Worm (Caenorhabditis elegans) whole organism, early embryonic: ENCODE measurements around the gene T21E8.4.

Experiments
- B0310.2 ChIP-seq: sonication (generic microtip); optimal IDR thresholded peaks from 2 replicates; lab custom pipeline; 2016; ENCODE audit warnings: mild to moderate bottlenecking, missing genetic modification characterization, missing compliant biosample characterization
- F13C5.2 ChIP-seq: sonication (generic microtip); optimal IDR thresholded peaks from 2 replicates; lab custom pipeline; 2017; ENCODE audit warnings: mild to moderate bottlenecking, missing genetic modification characterization, inconsistent platforms, missing compliant biosample characterization
- aly-1 ChIP-seq: sonication (generic microtip); optimal IDR thresholded peaks from 2 replicates; lab custom pipeline; 2016; ENCODE audit warnings: missing genetic modification characterization, missing compliant biosample characterization
- ama-1 ChIP-seq: fragments of 150-350 bp; optimal IDR thresholded peaks from 2 replicates; lab custom pipeline; 2014
- ceh-13 ChIP-seq: fragments of 200-800 bp; sonication (Bioruptor generic); optimal IDR thresholded peaks from 2 replicates; lab custom pipeline; 2018; ENCODE audit warnings: mild to moderate bottlenecking, missing genetic modification characterization, missing compliant biosample characterization
- ceh-36 ChIP-seq: sonication (generic microtip); optimal IDR thresholded peaks from 2 replicates; lab custom pipeline; 2016; ENCODE audit warnings: missing genetic modification characterization, inconsistent platforms, missing compliant biosample characterization
- ets-7 ChIP-seq: sonication (generic microtip); optimal IDR thresholded peaks from 2 replicates; lab custom pipeline; 2016; ENCODE audit warnings: missing genotype, missing genetic modification characterization, missing compliant biosample characterization
- flt-1 ChIP-seq: fragments of 200-800 bp; sonication (Bioruptor generic); IDR thresholded peaks from 2 replicates; pipeline ENCODE4 v1.3.6; 2022; ENCODE audit warnings: missing genetic modification characterization, missing compliant biosample characterization
- hmbx-1 ChIP-seq: sonication (generic microtip); optimal IDR thresholded peaks from 2 replicates; lab custom pipeline; 2016; ENCODE audit warnings: mild to moderate bottlenecking, missing genetic modification characterization, missing compliant biosample characterization
- hmg-4 ChIP-seq: fragments of 200-800 bp; sonication (Bioruptor generic); optimal IDR thresholded peaks from 2 replicates; lab custom pipeline; 2018; ENCODE audit warnings: mild to moderate bottlenecking, missing genetic modification characterization, missing compliant biosample characterization
- hnd-1 ChIP-seq: sonication (generic microtip); optimal IDR thresholded peaks from 2 replicates; lab custom pipeline; 2016; ENCODE audit warnings: missing genetic modification characterization, missing compliant biosample characterization
- pes-1 ChIP-seq: fragments of 200-800 bp; sonication (Bioruptor generic); IDR thresholded peaks from 2 replicates; pipeline ENCODE4 v1.3.6; 2022; ENCODE audit warnings: missing genetic modification reagents, missing genetic modification characterization, missing compliant biosample characterization
- scrt-1 ChIP-seq: fragments of 200-800 bp; sonication (Bioruptor generic); IDR thresholded peaks from 2 replicates; pipeline ENCODE4 v1.3.6; 2022; ENCODE audit warnings: missing genetic modification characterization, missing compliant biosample characterization
- sea-1 ChIP-seq: fragments of 200-800 bp; sonication (Bioruptor generic); conservative IDR thresholded peaks from 2 replicates; pipeline ENCODE4 v1.3.6; 2022; ENCODE audit warnings: missing genetic modification characterization, missing compliant biosample characterization
- tbx-11 ChIP-seq: fragments of 200-800 bp; sonication (Bioruptor generic); IDR thresholded peaks from 2 replicates; pipeline ENCODE4 v1.3.6; 2022; ENCODE audit warnings: missing genetic modification characterization, missing compliant biosample characterization
- tbx-37 ChIP-seq: fragments of 200-800 bp; sonication (Bioruptor generic); conservative IDR thresholded peaks from 2 replicates; pipeline ENCODE4 v1.3.6; 2022; ENCODE audit warnings: missing genetic modification reagents, missing genetic modification characterization, missing compliant biosample characterization
- tra-4 ChIP-seq: sonication (generic microtip); optimal IDR thresholded peaks from 2 replicates; lab custom pipeline; 2017; ENCODE audit warnings: missing genetic modification characterization, missing compliant biosample characterization

T21E8.4 gene

DNA sequence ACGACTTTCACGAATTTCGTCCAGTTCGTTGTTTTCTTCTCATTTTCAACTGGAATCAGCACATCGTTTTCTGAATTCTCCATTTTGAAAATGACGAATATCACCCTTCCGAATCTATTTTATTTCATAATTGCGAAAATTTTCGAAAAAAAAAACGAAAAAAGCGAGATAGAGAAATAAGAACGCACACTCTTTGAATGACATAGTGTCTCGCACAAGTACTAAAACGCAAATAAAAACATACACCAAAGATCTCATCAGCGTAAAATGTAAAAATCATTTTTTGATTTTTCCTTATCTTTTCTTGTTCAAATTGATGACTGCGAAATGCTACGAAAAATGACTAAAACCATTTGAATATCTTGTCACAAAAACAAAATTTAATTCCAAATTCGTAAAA is 16.3 kb upstream of the T21E8.4 start, which contains the start of gene pgp-8:
Gene pgp-8 (minus strand): TSS at position 101 of the 400 bp plus-strand sequence.
- no peak for TF ChIP-seq ets-7
- no peak for TF ChIP-seq hmbx-1 (tag; lab: Kevin White, UChicago)
- TF ChIP-seq aly-1 (tag; lab: Kevin White, UChicago): no peak
- no peak for TF ChIP-seq ama-1 (lab: Kevin White, UChicago)
- no peak for TF ChIP-seq flt-1 (GFP tag; lab: Robert Waterston, UW)
- no peak for TF ChIP-seq tbx-37 (GFP tag; lab: Robert Waterston, UW)
- TF ChIP-seq B0310.2 (tag; lab: Kevin White, UChicago): no peak
- TF ChIP-seq ceh-36 (tag; lab: Kevin White, UChicago): no peak
- TF ChIP-seq tra-4: no peak
- no peak for TF ChIP-seq F13C5.2 (tag; lab: Kevin White, UChicago)

DNA sequence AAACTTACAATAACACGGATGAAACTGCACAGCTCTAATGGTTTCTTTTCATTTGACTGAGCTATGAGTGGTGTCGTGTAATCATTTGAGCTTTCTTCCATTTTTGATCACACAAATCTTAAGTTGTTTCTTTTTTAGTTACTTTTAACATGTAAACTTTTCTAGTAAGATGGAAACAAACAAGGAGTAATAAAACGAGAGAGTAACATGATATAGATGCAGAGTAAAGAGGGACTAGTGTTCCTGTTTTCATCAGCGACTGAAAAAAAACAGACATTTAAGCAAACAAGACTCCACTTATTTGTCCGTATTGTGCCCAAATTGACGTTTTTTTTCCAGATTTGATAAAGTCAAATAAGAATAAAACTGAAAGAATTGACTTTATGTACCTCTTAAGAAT is 10.5 kb upstream of the T21E8.4 start, which contains the start of gene pgp-7:
Gene pgp-7 (minus strand): TSS at position 101 of the 400 bp plus-strand sequence.
- TF ChIP-seq B0310.2 (tag; lab: Kevin White, UChicago) (no peak), tra-4 (no peak), hnd-1 (tag; lab: Kevin White, UChicago) (no peak), tbx-11 (GFP tag; lab: Robert Waterston, UW) (no peak), hmbx-1 (tag; lab: Kevin White, UChicago) (no peak), ama-1 (lab: Kevin White, UChicago) (no peak), ceh-36 (tag; lab: Kevin White, UChicago) (no peak), aly-1 (tag; lab: Kevin White, UChicago) (no peak), tbx-37 (GFP tag; lab: Robert Waterston, UW) (no peak), sea-1 (GFP tag; lab: Robert Waterston, UW) (no peak), scrt-1 (no peak), hmg-4 (GFP tag; lab: Kevin White, UChicago) (no peak), F13C5.2 (tag; lab: Kevin White, UChicago) (no peak), ceh-13 (GFP tag; lab: Kevin White, UChicago) (no peak), flt-1 (GFP tag; lab: Robert Waterston, UW) (no peak), pes-1 (GFP tag; lab: Robert Waterston, UW) (no peak), ets-7 (no peak)

DNA sequence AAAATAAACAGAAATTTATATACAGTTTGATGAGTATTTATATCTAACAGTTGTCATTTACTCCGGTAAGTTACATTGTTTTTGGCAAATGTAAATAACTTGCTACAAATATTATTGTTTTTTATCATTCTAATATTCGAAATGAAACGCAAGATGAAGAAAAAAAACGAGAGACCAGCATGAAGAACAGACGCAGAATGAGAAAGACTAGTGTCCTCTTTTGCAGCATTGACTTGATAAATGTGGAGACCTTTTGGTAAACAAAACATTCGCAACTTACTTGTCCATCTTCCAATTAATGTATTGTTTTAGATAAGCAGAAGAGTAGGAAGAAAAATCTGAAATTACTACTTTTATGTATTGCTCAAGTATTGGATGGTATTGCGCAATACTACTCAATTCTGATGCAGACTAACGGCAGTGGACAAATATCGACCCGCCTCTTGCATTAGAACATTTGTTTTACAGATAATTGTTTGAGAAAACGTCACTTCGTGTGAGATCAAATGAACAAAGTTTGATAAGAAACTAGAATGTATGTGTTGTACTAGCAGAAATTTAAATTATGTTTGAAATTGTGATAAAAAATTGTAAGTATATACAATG is 3.4 kb upstream of the T21E8.4 start, which contains the start of gene pgp-6:
Gene pgp-6 (minus strand): TSS at position 288 of the 606 bp plus-strand sequence.
- TF ChIP-seq F13C5.2 (tag; lab: Kevin White, UChicago): no peak
- TF ChIP-seq tbx-37 (GFP tag; lab: Robert Waterston, UW): no peak
- TF ChIP-seq hmbx-1 (tag; lab: Kevin White, UChicago): no peak
- no peak for TF ChIP-seq ama-1 (lab: Kevin White, UChicago)
- no peak for TF ChIP-seq B0310.2 (tag; lab: Kevin White, UChicago)
- TF ChIP-seq hmg-4 (GFP tag; lab: Kevin White, UChicago): no peak
- TF ChIP-seq flt-1 (GFP tag; lab: Robert Waterston, UW): no peak
- TF ChIP-seq ets-7: no peak
- TF ChIP-seq hnd-1 (tag; lab: Kevin White, UChicago): no peak
- TF ChIP-seq aly-1 (tag; lab: Kevin White, UChicago): no peak
- no peak for TF ChIP-seq ceh-36 (tag; lab: Kevin White, UChicago)
- TF ChIP-seq tbx-11 (GFP tag; lab: Robert Waterston, UW): no peak
- no peak for TF ChIP-seq sea-1 (GFP tag; lab: Robert Waterston, UW)
- no peak for TF ChIP-seq ceh-13 (GFP tag; lab: Kevin White, UChicago)
- no peak for TF ChIP-seq pes-1 (GFP tag; lab: Robert Waterston, UW)
- no peak for TF ChIP-seq tra-4
- no peak for TF ChIP-seq scrt-1

DNA sequence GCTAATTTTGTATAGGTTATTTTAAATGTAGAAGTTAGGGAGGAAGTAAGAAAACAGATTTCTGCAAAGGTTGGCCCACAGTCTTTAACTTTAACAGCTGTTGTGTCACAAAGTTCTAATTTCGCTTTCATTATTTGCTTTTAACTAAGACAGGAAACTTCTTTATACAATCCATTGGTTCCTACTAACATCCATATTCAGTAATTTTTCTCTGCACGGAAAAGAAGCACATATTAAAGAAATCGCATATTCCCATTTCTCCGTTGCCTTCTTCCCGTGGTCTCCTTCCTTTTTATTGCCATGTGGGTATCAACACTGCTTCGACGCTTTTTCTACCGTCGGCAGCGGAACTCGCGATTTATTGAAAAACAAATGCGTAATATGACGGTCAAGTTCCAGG is 1.4 kb downstream of the T21E8.4 start, which contains the start of gene T21E8.6:
Gene T21E8.6 (plus strand): TSS at position 301 of the 400 bp plus-strand sequence.
- TF ChIP-seq aly-1 (tag; lab: Kevin White, UChicago): no peak
- no peak for TF ChIP-seq ceh-36 (tag; lab: Kevin White, UChicago)
- TF ChIP-seq ceh-13 (GFP tag; lab: Kevin White, UChicago): no peak
- no peak for TF ChIP-seq sea-1 (GFP tag; lab: Robert Waterston, UW)

DNA sequence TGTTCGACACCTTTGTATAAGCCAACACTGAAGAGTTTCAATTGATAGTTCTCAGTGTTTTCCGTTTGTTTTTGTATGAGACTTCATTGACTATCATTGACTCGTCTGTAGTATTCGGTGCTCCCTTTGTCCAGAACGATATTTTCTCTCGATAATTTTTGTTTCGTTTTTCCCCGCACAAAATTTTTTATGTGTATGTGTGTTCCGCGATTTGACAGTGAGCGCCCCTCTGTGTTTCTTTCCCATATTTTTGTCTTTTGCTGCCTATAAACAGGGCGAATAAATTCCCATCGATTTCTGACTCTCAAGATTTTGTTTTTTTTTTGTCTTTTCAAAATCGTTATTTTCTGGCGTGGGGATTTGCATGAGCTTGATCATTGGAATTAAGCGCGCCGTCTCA is 2.6 kb downstream of the T21E8.4 start, which contains the start of gene T21E8.7:
Gene T21E8.7 (plus strand): TSS at position 301 of the 400 bp plus-strand sequence.
- no peak for TF ChIP-seq ama-1 (lab: Kevin White, UChicago)
- no peak for TF ChIP-seq hmg-4 (GFP tag; lab: Kevin White, UChicago)
- TF ChIP-seq tbx-11 (GFP tag; lab: Robert Waterston, UW): no peak
- TF ChIP-seq hmbx-1 (tag; lab: Kevin White, UChicago): no peak
- TF ChIP-seq tbx-37 (GFP tag; lab: Robert Waterston, UW): no peak
- TF ChIP-seq scrt-1: no peak
- no peak for TF ChIP-seq ets-7
- no peak for TF ChIP-seq B0310.2 (tag; lab: Kevin White, UChicago)
- TF ChIP-seq pes-1 (GFP tag; lab: Robert Waterston, UW): no peak
- no peak for TF ChIP-seq sea-1 (GFP tag; lab: Robert Waterston, UW)

DNA sequence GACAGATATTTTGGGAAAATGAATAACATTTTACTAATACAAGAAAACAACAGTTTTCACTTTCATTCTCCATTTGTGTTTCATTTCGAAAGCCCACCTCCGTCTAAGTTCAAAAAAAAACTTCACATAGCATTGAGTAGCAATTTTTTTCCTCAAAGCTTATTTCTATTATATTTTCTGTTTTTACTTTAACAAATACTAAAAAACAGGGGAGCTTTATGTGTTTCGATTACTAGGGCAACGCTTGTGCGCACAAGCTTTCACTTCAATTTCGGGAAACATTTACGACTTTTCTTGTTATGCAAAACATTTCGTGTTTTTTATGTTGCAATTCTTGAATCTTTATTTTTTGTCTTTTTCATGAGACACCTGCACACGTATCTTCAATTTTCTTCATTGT is 5.3 kb downstream of the T21E8.4 start, which contains the start of gene T21E8.5:
Gene T21E8.5 (plus strand): TSS at position 301 of the 400 bp plus-strand sequence.
- no peak for TF ChIP-seq F13C5.2 (tag; lab: Kevin White, UChicago)
- TF ChIP-seq scrt-1: no peak
- TF ChIP-seq hmbx-1 (tag; lab: Kevin White, UChicago): no peak
- no peak for TF ChIP-seq aly-1 (tag; lab: Kevin White, UChicago)
- TF ChIP-seq ama-1 (lab: Kevin White, UChicago): no peak
- TF ChIP-seq flt-1 (GFP tag; lab: Robert Waterston, UW): no peak
- no peak for TF ChIP-seq tbx-37 (GFP tag; lab: Robert Waterston, UW)
- no peak for TF ChIP-seq B0310.2 (tag; lab: Kevin White, UChicago)
- TF ChIP-seq hmg-4 (GFP tag; lab: Kevin White, UChicago): no peak
- TF ChIP-seq ets-7: no peak
- no peak for TF ChIP-seq tbx-11 (GFP tag; lab: Robert Waterston, UW)
- TF ChIP-seq ceh-13 (GFP tag; lab: Kevin White, UChicago): no peak
- TF ChIP-seq tra-4: no peak
- no peak for TF ChIP-seq ceh-36 (tag; lab: Kevin White, UChicago)
- no peak for TF ChIP-seq sea-1 (GFP tag; lab: Robert Waterston, UW)
- no peak for TF ChIP-seq pes-1 (GFP tag; lab: Robert Waterston, UW)
- no peak for TF ChIP-seq hnd-1 (tag; lab: Kevin White, UChicago)
